Worm (Caenorhabditis elegans) whole organism, L1 larva: Measurements from ENCODE around the gene fbxb-111.

ENCODE experiments used
- C04F5.9 ChIP-seq: sonication (generic microtip); optimal IDR thresholded peaks from 2 replicates; lab custom pipeline; 2016; ENCODE audit warnings: missing genetic modification characterization, missing compliant biosample characterization
- C34B4.2 ChIP-seq: sonication (generic microtip); optimal IDR thresholded peaks from 2 replicates; lab custom pipeline; 2017; ENCODE audit warnings: mild to moderate bottlenecking, missing genetic modification characterization, missing compliant biosample characterization
- ama-1 ChIP-seq: fragments of 150-350 bp; optimal IDR thresholded peaks from 2 replicates; lab custom pipeline; 2014
- blmp-1 ChIP-seq: fragments of 150-350 bp; optimal IDR thresholded peaks from 2 replicates; lab custom pipeline; 2014; ENCODE audit warnings: missing biosample characterization, missing genetic modification characterization
- ceh-90 ChIP-seq: sonication (generic microtip); optimal IDR thresholded peaks from 2 replicates; lab custom pipeline; 2016; ENCODE audit warnings: missing genetic modification characterization, missing compliant biosample characterization
- ces-1 ChIP-seq: fragments of 150-350 bp; optimal IDR thresholded peaks from 2 replicates; lab custom pipeline; 2014; ENCODE audit warnings: missing biosample characterization, missing genetic modification reagents, missing genetic modification characterization
- dpl-1 ChIP-seq, 3 experiments: fragments of 150-350 bp in 2 of 3; sonication (generic microtip) in 1 of 3; optimal IDR thresholded peaks; 2 replicates each; lab custom pipeline; 2014 to 2017; ENCODE audit warnings: missing biosample characterization in 3 of 3, missing genetic modification characterization in 3 of 3, missing genetic modification reagents in 3 of 3
- dsc-1 ChIP-seq: sonication (generic microtip); optimal IDR thresholded peaks from 2 replicates; lab custom pipeline; 2016; ENCODE audit warnings: mild to moderate bottlenecking, missing genetic modification characterization, missing compliant biosample characterization
- efl-1 ChIP-seq, 4 experiments: fragments of 150-350 bp; optimal IDR thresholded peaks in 3 of 4; peaks in 1 of 4; 1 replicate in 1 of 4; 2 replicates in 3 of 4; lab custom pipeline; 2014; ENCODE audit warnings: missing biosample characterization in 2 of 4, missing genetic modification characterization in 2 of 4, missing genetic modification reagents in 2 of 4
- egl-27 ChIP-seq, 2 experiments: fragments of 150-350 bp in 1 of 2; sonication (generic microtip); optimal IDR thresholded peaks; 3 replicates each; lab custom pipeline; 2017 to 2018; ENCODE audit warnings: missing biosample characterization in 2 of 2, missing genetic modification characterization in 2 of 2, missing genetic modification reagents in 2 of 2
- elt-2 ChIP-seq: sonication (generic microtip); optimal IDR thresholded peaks from 2 replicates; lab custom pipeline; 2016; ENCODE audit warnings: missing genetic modification characterization, mild to moderate bottlenecking, inconsistent platforms, missing compliant biosample characterization, missing genetic modification reagents
- elt-3 ChIP-seq, 6 experiments: fragments of 150-350 bp in 1 of 6; sonication (generic microtip); optimal IDR thresholded peaks; 2 replicates each; lab custom pipeline; 2017 to 2018; ENCODE audit warnings: missing biosample characterization in 6 of 6, missing genetic modification characterization in 6 of 6, inconsistent platforms in 1 of 6
- ets-5 ChIP-seq: fragments of 200-800 bp; sonication (Bioruptor generic); IDR thresholded peaks from 2 replicates; pipeline ENCODE4 v1.3.6; 2022; ENCODE audit warnings: missing genetic modification characterization, missing compliant biosample characterization
- fkh-10 ChIP-seq: sonication (generic microtip); optimal IDR thresholded peaks from 2 replicates; lab custom pipeline; 2017; ENCODE audit warnings: missing biosample characterization, missing genetic modification reagents, missing genetic modification characterization
- fkh-4 ChIP-seq: sonication (generic microtip); optimal IDR thresholded peaks from 2 replicates; lab custom pipeline; 2016; ENCODE audit warnings: missing compliant biosample characterization, missing genetic modification characterization, borderline replicate concordance
- hlh-4 ChIP-seq: sonication (generic microtip); optimal IDR thresholded peaks from 2 replicates; lab custom pipeline; 2016; ENCODE audit warnings: mild to moderate bottlenecking, missing genetic modification characterization, missing compliant biosample characterization
- lin-14 ChIP-seq: fragments of 200-800 bp; sonication (Bioruptor generic); optimal IDR thresholded peaks from 2 replicates; lab custom pipeline; 2018; ENCODE audit warnings: mild to moderate bottlenecking, missing genetic modification characterization, moderate library complexity, missing compliant biosample characterization
- lin-35 ChIP-seq, 2 experiments: fragments of 150-350 bp; optimal IDR thresholded peaks; 2 replicates each; lab custom pipeline; 2014; ENCODE audit warnings: missing biosample characterization in 2 of 2, missing genetic modification characterization in 2 of 2, missing genetic modification reagents in 2 of 2
- lin-39 ChIP-seq: fragments of 150-350 bp; optimal IDR thresholded peaks from 2 replicates; lab custom pipeline; 2014; ENCODE audit warnings: missing biosample characterization, missing genetic modification reagents, missing genetic modification characterization
- lsy-2 ChIP-seq, 2 experiments: fragments of 150-350 bp; optimal IDR thresholded peaks; 2 replicates each; lab custom pipeline; 2014; ENCODE audit warnings: missing biosample characterization in 2 of 2, missing genetic modification characterization in 2 of 2
- mab-9 ChIP-seq: fragments of 200-800 bp; sonication (Bioruptor generic); IDR thresholded peaks from 2 replicates; pipeline ENCODE4 v1.3.6; 2022; ENCODE audit warnings: missing genetic modification reagents, missing genetic modification characterization, missing compliant biosample characterization
- mdl-1 ChIP-seq, 2 experiments: fragments of 150-350 bp; optimal IDR thresholded peaks; 2 replicates each; lab custom pipeline; 2014 to 2017; ENCODE audit warnings: missing biosample characterization in 2 of 2, missing genetic modification characterization in 2 of 2, inconsistent platforms in 1 of 2
- mef-2 ChIP-seq: fragments of 150-350 bp; optimal IDR thresholded peaks from 2 replicates; lab custom pipeline; 2014; ENCODE audit warnings: missing biosample characterization, missing genetic modification characterization
- mep-1 ChIP-seq: fragments of 150-350 bp; optimal IDR thresholded peaks from 2 replicates; lab custom pipeline; 2014; ENCODE audit warnings: missing biosample characterization, missing genetic modification characterization
- nhr-19 ChIP-seq: fragments of 200-800 bp; sonication (Bioruptor generic); conservative IDR thresholded peaks from 2 replicates; pipeline ENCODE4 v1.3.6; 2022; ENCODE audit warnings: missing genetic modification characterization, missing compliant biosample characterization
- nhr-20 ChIP-seq: sonication (generic microtip); optimal IDR thresholded peaks from 2 replicates; lab custom pipeline; 2016; ENCODE audit warnings: mild to moderate bottlenecking, missing genetic modification characterization, missing compliant biosample characterization
- nhr-237 ChIP-seq: fragments of 150-350 bp; optimal IDR thresholded peaks from 2 replicates; lab custom pipeline; 2014; ENCODE audit warnings: missing biosample characterization, missing genetic modification characterization
- nhr-71 ChIP-seq: sonication (generic microtip); optimal IDR thresholded peaks from 2 replicates; lab custom pipeline; 2016; ENCODE audit warnings: mild to moderate bottlenecking, missing genetic modification characterization, moderate library complexity, missing compliant biosample characterization
- nhr-76 ChIP-seq: sonication (generic microtip); optimal IDR thresholded peaks from 2 replicates; lab custom pipeline; 2017; ENCODE audit warnings: missing biosample characterization, missing genetic modification characterization
- nhr-77 ChIP-seq: fragments of 150-350 bp; optimal IDR thresholded peaks from 2 replicates; lab custom pipeline; 2014; ENCODE audit warnings: missing biosample characterization, missing genetic modification characterization
- nhr-84 ChIP-seq: sonication (generic microtip); optimal IDR thresholded peaks from 2 replicates; lab custom pipeline; 2017; ENCODE audit warnings: missing biosample characterization, missing genetic modification characterization
- nhr-85 ChIP-seq: sonication (generic microtip); peaks from one replicate; lab custom pipeline; 2016; ENCODE audit warnings: missing genetic modification characterization, inconsistent platforms, missing compliant biosample characterization
- pag-3 ChIP-seq: sonication (generic microtip); optimal IDR thresholded peaks from 2 replicates; lab custom pipeline; 2017; ENCODE audit warnings: missing genetic modification characterization, mild to moderate bottlenecking, missing compliant biosample characterization, antibody characterized with exemption, borderline replicate concordance; ENCODE audit not compliant: insufficient read depth
- skn-1 ChIP-seq: fragments of 150-350 bp; optimal IDR thresholded peaks from 2 replicates; lab custom pipeline; 2014; ENCODE audit warnings: missing biosample characterization, missing genetic modification characterization
- snpc-4 ChIP-seq: fragments of 150-350 bp; optimal IDR thresholded peaks from 2 replicates; lab custom pipeline; 2014; ENCODE audit warnings: missing biosample characterization, missing genetic modification characterization
- snu-23 ChIP-seq: sonication (generic microtip); optimal IDR thresholded peaks from 2 replicates; lab custom pipeline; 2016; ENCODE audit warnings: missing genetic modification characterization, missing compliant biosample characterization
- sox-4 ChIP-seq: sonication (generic microtip); optimal IDR thresholded peaks from 2 replicates; lab custom pipeline; 2016; ENCODE audit warnings: missing genetic modification characterization, missing compliant biosample characterization
- swsn-7 ChIP-seq: sonication (generic microtip); optimal IDR thresholded peaks from 2 replicates; lab custom pipeline; 2016; ENCODE audit warnings: missing genetic modification characterization, missing compliant biosample characterization
- tbx-2 ChIP-seq: sonication (generic microtip); optimal IDR thresholded peaks from 2 replicates; lab custom pipeline; 2016; ENCODE audit warnings: missing genetic modification characterization, missing compliant biosample characterization
- unc-130 ChIP-seq: fragments of 150-350 bp; optimal IDR thresholded peaks from 2 replicates; lab custom pipeline; 2017; ENCODE audit warnings: missing biosample characterization, missing genetic modification characterization, inconsistent platforms
- unc-30 ChIP-seq: sonication (generic microtip); optimal IDR thresholded peaks from 2 replicates; lab custom pipeline; 2017; ENCODE audit warnings: missing biosample characterization, missing genetic modification characterization
- unc-98 ChIP-seq: fragments of 200-800 bp; sonication (Bioruptor generic); IDR thresholded peaks from 2 replicates; pipeline ENCODE4 v1.3.6; 2022; ENCODE audit warnings: missing genetic modification characterization, missing compliant biosample characterization
- zip-4 ChIP-seq: fragments of 200-800 bp; sonication (Bioruptor generic); optimal IDR thresholded peaks from 2 replicates; lab custom pipeline; 2018; ENCODE audit warnings: mild to moderate bottlenecking, missing genetic modification characterization, moderate library complexity, missing compliant biosample characterization

fbxb-111 gene

ce11 chrII:2805566-2805965 is 30.8 kb upstream of the fbxb-111 start:
- TF ChIP-seq lin-14 (GFP tag; lab: Kevin White, UChicago): no peak
- no peak for TF ChIP-seq efl-1 (optimal IDR thresholded peaks at IDR 0.05; lab: Kevin White, UChicago)
- TF ChIP-seq efl-1 (GFP tag; optimal IDR thresholded peaks at IDR 0.05 in 1 of 2; lab: Kevin White, UChicago): no peak
- no peak for TF ChIP-seq pag-3
- peak; percentile 18 for TF ChIP-seq blmp-1 (tag; lab: Kevin White, UChicago)
- no peak for TF ChIP-seq zip-4
- TF ChIP-seq ceh-90 (tag; lab: Kevin White, UChicago): no peak
- TF ChIP-seq elt-3 (tag; optimal IDR thresholded peaks at IDR 0.05; lab: Kevin White, UChicago): peak in 1 of 6 experiments; percentile 50
- TF ChIP-seq nhr-20 (tag; lab: Kevin White, UChicago): peak; percentile 0
- TF ChIP-seq ces-1 (GFP tag; lab: Kevin White, UChicago): no peak
- no peak for TF ChIP-seq C04F5.9 (tag; lab: Kevin White, UChicago)
- TF ChIP-seq nhr-237 (tag; lab: Kevin White, UChicago): no peak
- TF ChIP-seq fkh-4 (tag; lab: Kevin White, UChicago): no peak
- no peak for TF ChIP-seq mab-9
- no peak for TF ChIP-seq nhr-84 (tag; lab: Kevin White, UChicago)
- TF ChIP-seq fkh-10 (GFP tag; lab: Kevin White, UChicago): no peak
- TF ChIP-seq mef-2 (tag; lab: Kevin White, UChicago): no peak
- no peak for TF ChIP-seq C34B4.2
- no peak for TF ChIP-seq lin-39 (tag; lab: Kevin White, UChicago)
- TF ChIP-seq mep-1 (tag; lab: Kevin White, UChicago): no peak
- peak; percentile 61 for TF ChIP-seq nhr-85
- TF ChIP-seq lsy-2 (tag; optimal IDR thresholded peaks at IDR 0.05; lab: Kevin White, UChicago): no peak
- no peak for TF ChIP-seq tbx-2
- TF ChIP-seq sox-4 (tag; lab: Kevin White, UChicago): no peak
- no peak for TF ChIP-seq snpc-4 (tag; lab: Kevin White, UChicago)
- no peak for TF ChIP-seq unc-98 (GFP tag; lab: Robert Waterston, UW)
- no peak for TF ChIP-seq dsc-1 (tag; lab: Kevin White, UChicago)
- TF ChIP-seq unc-30: no peak
- TF ChIP-seq nhr-77 (tag; lab: Kevin White, UChicago): no peak
- TF ChIP-seq hlh-4: no peak
- no peak for TF ChIP-seq elt-2 (tag; lab: Kevin White, UChicago)
- no peak for TF ChIP-seq skn-1 (tag; lab: Kevin White, UChicago)

ce11 chrII:2804949-2805348 is 30.1 kb upstream of the fbxb-111 start:
- TF ChIP-seq snu-23 (GFP tag; lab: Kevin White, UChicago): peak; percentile 40
- TF ChIP-seq dpl-1 (GFP tag; optimal IDR thresholded peaks at IDR 0.05; lab: Kevin White, UChicago): no peak
- peak in 1 of 2 experiments; percentile 14 for TF ChIP-seq lsy-2 (tag; optimal IDR thresholded peaks at IDR 0.05; lab: Kevin White, UChicago)
- TF ChIP-seq nhr-85: peak; percentile 14
- TF ChIP-seq elt-3 (tag; optimal IDR thresholded peaks at IDR 0.05; lab: Kevin White, UChicago): peak in 2 of 6 experiments; percentile 40 to 52
- TF ChIP-seq nhr-19 (GFP tag; lab: Robert Waterston, UW): 0 out of 2 replicates have a peak, but pooled peaks have one; percentile 2
- no peak for TF ChIP-seq ama-1 (lab: Kevin White, UChicago)
- peak; percentile 22 for TF ChIP-seq tbx-2
- TF ChIP-seq unc-130 (tag; lab: Kevin White, UChicago): no peak
- no peak for TF ChIP-seq swsn-7 (tag; lab: Kevin White, UChicago)
- no peak for TF ChIP-seq mep-1 (tag; lab: Kevin White, UChicago)
- no peak for TF ChIP-seq nhr-76 (tag; lab: Kevin White, UChicago)
- TF ChIP-seq dsc-1 (tag; lab: Kevin White, UChicago): no peak
- TF ChIP-seq lin-35 (GFP tag; optimal IDR thresholded peaks at IDR 0.05; lab: Kevin White, UChicago): peak in 1 of 2 experiments; percentile 65
- no peak for TF ChIP-seq ets-5
- peak; percentile 49 for TF ChIP-seq lin-14 (GFP tag; lab: Kevin White, UChicago)
- no peak for TF ChIP-seq egl-27 (tag; optimal IDR thresholded peaks at IDR 0.05; lab: Kevin White, UChicago)
- TF ChIP-seq nhr-20 (tag; lab: Kevin White, UChicago): peak; percentile 4
- peak in 1 of 2 experiments; percentile 28 for TF ChIP-seq mdl-1 (tag; optimal IDR thresholded peaks at IDR 0.05; lab: Kevin White, UChicago)
- no peak for TF ChIP-seq hlh-4
- TF ChIP-seq nhr-71 (tag; lab: Kevin White, UChicago): peak; percentile 23
